Worm (Caenorhabditis elegans) whole organism, early embryonic: ENCODE results near the gene ifas-2.

Experiments
- F13C5.2 ChIP-seq: sonication (generic microtip); optimal IDR thresholded peaks from 2 replicates; lab custom pipeline; 2017; ENCODE audit warnings: mild to moderate bottlenecking, missing genetic modification characterization, inconsistent platforms, missing compliant biosample characterization
- ama-1 ChIP-seq: fragments of 150-350 bp; optimal IDR thresholded peaks from 2 replicates; lab custom pipeline; 2014
- ceh-13 ChIP-seq: fragments of 200-800 bp; sonication (Bioruptor generic); optimal IDR thresholded peaks from 2 replicates; lab custom pipeline; 2018; ENCODE audit warnings: mild to moderate bottlenecking, missing genetic modification characterization, missing compliant biosample characterization
- hmbx-1 ChIP-seq: sonication (generic microtip); optimal IDR thresholded peaks from 2 replicates; lab custom pipeline; 2016; ENCODE audit warnings: mild to moderate bottlenecking, missing genetic modification characterization, missing compliant biosample characterization
- hmg-4 ChIP-seq: fragments of 200-800 bp; sonication (Bioruptor generic); optimal IDR thresholded peaks from 2 replicates; lab custom pipeline; 2018; ENCODE audit warnings: mild to moderate bottlenecking, missing genetic modification characterization, missing compliant biosample characterization
- pes-1 ChIP-seq: fragments of 200-800 bp; sonication (Bioruptor generic); IDR thresholded peaks from 2 replicates; pipeline ENCODE4 v1.3.6; 2022; ENCODE audit warnings: missing genetic modification reagents, missing genetic modification characterization, missing compliant biosample characterization
- scrt-1 ChIP-seq: fragments of 200-800 bp; sonication (Bioruptor generic); IDR thresholded peaks from 2 replicates; pipeline ENCODE4 v1.3.6; 2022; ENCODE audit warnings: missing genetic modification characterization, missing compliant biosample characterization
- tbx-37 ChIP-seq: fragments of 200-800 bp; sonication (Bioruptor generic); conservative IDR thresholded peaks from 2 replicates; pipeline ENCODE4 v1.3.6; 2022; ENCODE audit warnings: missing genetic modification reagents, missing genetic modification characterization, missing compliant biosample characterization

- TF ChIP-seq hmbx-1 (no peak), tbx-37 (GFP tag; lab: Robert Waterston, UW) (no peak), F13C5.2 (tag; lab: Kevin White, UChicago) (no peak), ama-1 (lab: Kevin White, UChicago) (no peak), hmg-4 (GFP tag; lab: Kevin White, UChicago) (no peak), ceh-13 (no peak), scrt-1 (GFP tag; lab: Robert Waterston, UW) (no peak), pes-1 (GFP tag; lab: Robert Waterston, UW) (no peak)
These were observed 6.3 kb downstream of the ifas-2 start, which contains the start of the genes F09C6.11 and F09C6.12 for ce11 chrV:16882260-16882918.
